Worm (Caenorhabditis elegans) whole organism, mixed stage, embryonic: Measurements from ENCODE around the gene ZK154.6.

Experiments
- cnd-1 ChIP-seq: fragments of 200-800 bp; sonication (Bioruptor generic); optimal IDR thresholded peaks from 2 replicates; lab custom pipeline; 2018; ENCODE audit warnings: mild to moderate bottlenecking, missing genetic modification characterization, missing compliant biosample characterization
- lsy-2 ChIP-seq: fragments of 150-350 bp; optimal IDR thresholded peaks from 2 replicates; lab custom pipeline; 2014; ENCODE audit warnings: missing biosample characterization, missing genetic modification characterization
- mep-1 ChIP-seq: fragments of 150-350 bp; optimal IDR thresholded peaks from 2 replicates; lab custom pipeline; 2017; ENCODE audit warnings: missing biosample characterization, missing genetic modification reagents, missing genetic modification characterization, inconsistent platforms
- nhr-237 ChIP-seq: fragments of 150-350 bp; optimal IDR thresholded peaks from 2 replicates; lab custom pipeline; 2014; ENCODE audit warnings: missing biosample characterization, missing genetic modification characterization
- nhr-28 ChIP-seq: fragments of 150-350 bp; optimal IDR thresholded peaks from 2 replicates; lab custom pipeline; 2014; ENCODE audit warnings: missing biosample characterization, missing genetic modification characterization
- nhr-76 ChIP-seq: sonication (generic microtip); optimal IDR thresholded peaks from 2 replicates; lab custom pipeline; 2017; ENCODE audit warnings: missing biosample characterization, missing genetic modification characterization
- sem-2 ChIP-seq: fragments of 200-800 bp; sonication (Bioruptor generic); optimal IDR thresholded peaks from 2 replicates; lab custom pipeline; 2018; ENCODE audit warnings: mild to moderate bottlenecking, missing genetic modification characterization, missing compliant biosample characterization
- snpc-4 ChIP-seq: fragments of 150-350 bp; optimal IDR thresholded peaks from 2 replicates; lab custom pipeline; 2014; ENCODE audit warnings: missing biosample characterization, missing genetic modification characterization
- unc-62 ChIP-seq: fragments of 150-350 bp; optimal IDR thresholded peaks from 2 replicates; lab custom pipeline; 2014; ENCODE audit warnings: missing biosample characterization, missing genetic modification reagents, missing genetic modification characterization

DNA sequence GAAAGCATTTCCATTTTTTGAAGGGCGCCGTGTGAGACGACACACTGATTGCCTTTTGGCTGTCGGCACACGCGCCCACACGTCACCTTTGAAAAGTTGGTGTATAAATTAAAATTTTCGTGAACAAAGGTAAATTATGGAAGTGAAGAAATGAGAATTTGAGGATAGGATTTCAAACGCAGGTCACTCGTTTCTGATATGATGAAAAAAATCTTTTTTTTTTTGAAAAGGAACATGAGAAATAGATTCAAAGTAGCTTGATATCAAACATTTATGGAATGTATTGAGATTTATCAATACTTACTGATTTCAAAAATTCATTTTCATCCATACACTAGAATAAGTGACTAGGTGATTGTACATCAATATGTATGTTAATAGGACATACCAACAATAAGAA is 24.2 kb upstream of the ZK154.6 start:
- TF ChIP-seq unc-62 (GFP tag; lab: Kevin White, UChicago): no peak
- TF ChIP-seq nhr-237 (tag; lab: Kevin White, UChicago): no peak
- no peak for TF ChIP-seq nhr-76
- no peak for TF ChIP-seq nhr-28 (tag; lab: Kevin White, UChicago)
- no peak for TF ChIP-seq lsy-2 (tag; lab: Kevin White, UChicago)
- no peak for TF ChIP-seq sem-2
- no peak for TF ChIP-seq snpc-4 (tag; lab: Kevin White, UChicago)
- TF ChIP-seq mep-1 (tag; lab: Kevin White, UChicago): no peak
- TF ChIP-seq cnd-1: no peak
